Worm (Caenorhabditis elegans) whole organism, L4/young adult: ENCODE data around the gene C39E9.7.

Experiments used
- W03F9.2 ChIP-seq: fragments of 150-350 bp; optimal IDR thresholded peaks from 2 replicates; lab custom pipeline; 2014; ENCODE audit warnings: missing biosample characterization, missing genetic modification characterization
- dao-5 ChIP-seq: sonication (generic microtip); optimal IDR thresholded peaks from 2 replicates; lab custom pipeline; 2016; ENCODE audit warnings: missing genotype, missing genetic modification characterization, moderate library complexity, missing compliant biosample characterization
- him-1 ChIP-seq: sonication (generic microtip); optimal IDR thresholded peaks from 2 replicates; lab custom pipeline; 2016; ENCODE audit warnings: missing genotype, missing genetic modification reagents, missing genetic modification characterization, missing compliant biosample characterization

DNA sequence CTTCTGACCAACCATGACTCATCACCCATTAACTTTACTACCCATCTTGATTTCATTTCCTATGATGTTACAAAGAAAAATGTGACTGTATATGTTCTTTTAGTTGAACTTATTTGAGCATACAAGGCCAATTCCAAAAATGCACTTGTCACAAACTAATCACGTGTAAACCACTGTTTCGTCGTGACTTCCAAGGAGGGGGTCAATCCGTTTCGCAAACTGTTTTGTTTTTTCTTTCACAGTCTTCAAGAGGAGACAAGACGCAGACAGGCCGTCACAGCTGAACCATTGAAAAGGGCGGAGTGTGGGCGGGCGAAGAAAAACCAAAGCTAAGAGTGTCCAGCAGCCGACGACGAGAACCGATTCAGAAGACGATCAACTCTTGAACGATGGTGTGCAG, 2.6 kb upstream of the C39E9.7 start, which contains the start of gene C39E9.8:
- TF ChIP-seq dao-5 (no peak), him-1 (tag; lab: Kevin White, UChicago) (no peak), W03F9.2 (no peak)
